Fruit fly (Drosophila melanogaster): ENCODE measurements around the gene Yod1.

Yod1 gene

DNA sequence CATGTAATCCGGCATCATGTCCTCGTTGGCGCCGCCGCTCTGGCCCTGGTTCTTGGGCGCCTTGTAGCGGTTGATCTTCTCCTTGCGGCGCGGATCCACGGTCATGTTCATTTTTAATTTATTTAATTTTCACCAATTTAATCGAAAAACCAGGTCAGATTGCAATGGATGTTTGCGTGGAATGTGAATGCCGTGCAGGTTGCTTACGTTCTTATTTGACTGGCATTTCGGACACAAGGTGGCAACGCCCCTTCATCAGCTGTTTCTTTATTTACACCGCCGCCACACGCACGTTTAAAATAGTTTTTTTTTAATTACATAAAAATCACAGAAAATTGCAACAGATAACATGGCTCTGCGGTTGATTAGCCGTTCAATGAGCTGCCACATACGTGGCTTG is 2.5 kb downstream of the Yod1 start, which contains the start of the genes CG10674 and CG4611 (continued):
- TF ChIP-seq tap (tag; optimal IDR thresholded peaks at IDR 0.05) (no peak), pnt (GFP tag; optimal IDR thresholded peaks at IDR 0.05) (no peak), CG4617 (GFP tag; optimal IDR thresholded peaks at IDR 0.05; ENCODE audit: borderline replicate concordance) (peak; percentile 75), CG13624 (GFP tag; optimal IDR thresholded peaks at IDR 0.05) (peak; percentile 6), B-H1 (GFP tag; IDR thresholded peaks at IDR 0.05) (no peak), row (GFP tag; IDR thresholded peaks at IDR 0.05) (peak; percentile 48), insv (GFP tag; optimal IDR thresholded peaks at IDR 0.05) (peak in 1 of 2 experiments; percentile 84), Pdp1 (GFP tag; optimal IDR thresholded peaks at IDR 0.05) (peak in 1 of 2 experiments; percentile 56), bbx (GFP tag; IDR thresholded peaks at IDR 0.05; ENCODE audit: partially characterized antibody) (no peak), CG31388 (GFP tag; optimal IDR thresholded peaks at IDR 0.05) (no peak), CG9437 (GFP tag; optimal IDR thresholded peaks at IDR 0.05) (no peak), Bgb (GFP tag; IDR thresholded peaks at IDR 0.05; ENCODE audit: partially characterized antibody) (peak; percentile 27; the same call in 1 of the 2 replicates), CG34224 (GFP tag; IDR thresholded peaks at IDR 0.05; ENCODE audit: partially characterized antibody) (0 out of 3 replicates have a peak, but pooled peaks have one; percentile 14), CG17612 (GFP tag; IDR thresholded peaks at IDR 0.05) (no peak), crol (GFP tag; IDR thresholded peaks at IDR 0.05) (no peak), Dref (GFP tag; IDR thresholded peaks at IDR 0.05) (0 out of 2 replicates have a peak, but pooled peaks have one; percentile 29), CG10959 (GFP tag; IDR thresholded peaks at IDR 0.05) (no peak), caup (GFP tag; optimal IDR thresholded peaks at IDR 0.05; ENCODE audit: severe bottlenecking) (no peak), wdn (GFP tag; IDR thresholded peaks at IDR 0.05) (no peak), Sin3A (optimal IDR thresholded peaks at IDR 0.05) (peak; percentile 28), CG32532 (GFP tag; IDR thresholded peaks at IDR 0.05) (0 out of 2 replicates have a peak, but pooled peaks have one; percentile 8), CrebB (tag; optimal IDR thresholded peaks at IDR 0.05) (no peak), pzg (GFP tag; optimal IDR thresholded peaks at IDR 0.05) (peak; percentile 60), MBD-R2 (GFP tag; IDR thresholded peaks at IDR 0.05) (peak; percentile 97), CG12391 (tag; optimal IDR thresholded peaks at IDR 0.05) (no peak), CG30431 (GFP tag; optimal IDR thresholded peaks at IDR 0.05) (no peak), CG12659 (GFP tag; optimal IDR thresholded peaks at IDR 0.05) (peak; percentile 55), Dll (GFP tag; IDR thresholded peaks at IDR 0.05; ENCODE audit: partially characterized antibody) (0 out of 4 replicates have a peak, but pooled peaks have one; percentile 42), chinmo (GFP tag; IDR thresholded peaks at IDR 0.05; ENCODE audit: partially characterized antibody) (0 out of 4 replicates have a peak, but pooled peaks have one; percentile 9), sens (GFP tag) (peak; percentile 38), phol (tag; optimal IDR thresholded peaks at IDR 0.05) (peak; percentile 27), CG34422 (GFP tag; IDR thresholded peaks at IDR 0.05) (peak; percentile 33; the same call in 1 of the 3 replicates), ttk (GFP tag; IDR thresholded peaks at IDR 0.05) (no peak), ken (GFP tag; IDR thresholded peaks at IDR 0.05) (no peak), unc-4 (GFP tag; IDR thresholded peaks at IDR 0.05; ENCODE audit: partially characterized antibody) (no peak), Dip3 (GFP tag; optimal IDR thresholded peaks at IDR 0.05) (no peak), Xbp1 (GFP tag; optimal IDR thresholded peaks at IDR 0.05) (no peak), ato (GFP tag; IDR thresholded peaks at IDR 0.05; ENCODE audit: partially characterized antibody) (no peak), Ets97D (GFP tag; optimal IDR thresholded peaks at IDR 0.05) (peak; percentile 26), grn (GFP tag; optimal IDR thresholded peaks at IDR 0.05) (no peak), pfk (GFP tag; optimal IDR thresholded peaks at IDR 0.05) (no peak), CG6689 (GFP tag; IDR thresholded peaks at IDR 0.05) (no peak), CG7357 (GFP tag; IDR thresholded peaks at IDR 0.05) (no peak), bcd (GFP tag; optimal IDR thresholded peaks at IDR 0.05) (no peak), Eip74EF (GFP tag; optimal IDR thresholded peaks at IDR 0.05) (no peak), stc (GFP tag; IDR thresholded peaks at IDR 0.05) (no peak), Atf3 (GFP tag; optimal IDR thresholded peaks at IDR 0.05) (no peak), CG10209 (GFP tag; optimal IDR thresholded peaks at IDR 0.05) (no peak), vfl (GFP tag; optimal IDR thresholded peaks at IDR 0.05) (no peak), crp (GFP tag; optimal IDR thresholded peaks at IDR 0.05) (peak; percentile 57 to 94)

Data from whole organism, embryonic.